Fruit fly (Drosophila melanogaster): ENCODE measurements around the gene Acsf3.

The Acsf3 gene

DNA sequence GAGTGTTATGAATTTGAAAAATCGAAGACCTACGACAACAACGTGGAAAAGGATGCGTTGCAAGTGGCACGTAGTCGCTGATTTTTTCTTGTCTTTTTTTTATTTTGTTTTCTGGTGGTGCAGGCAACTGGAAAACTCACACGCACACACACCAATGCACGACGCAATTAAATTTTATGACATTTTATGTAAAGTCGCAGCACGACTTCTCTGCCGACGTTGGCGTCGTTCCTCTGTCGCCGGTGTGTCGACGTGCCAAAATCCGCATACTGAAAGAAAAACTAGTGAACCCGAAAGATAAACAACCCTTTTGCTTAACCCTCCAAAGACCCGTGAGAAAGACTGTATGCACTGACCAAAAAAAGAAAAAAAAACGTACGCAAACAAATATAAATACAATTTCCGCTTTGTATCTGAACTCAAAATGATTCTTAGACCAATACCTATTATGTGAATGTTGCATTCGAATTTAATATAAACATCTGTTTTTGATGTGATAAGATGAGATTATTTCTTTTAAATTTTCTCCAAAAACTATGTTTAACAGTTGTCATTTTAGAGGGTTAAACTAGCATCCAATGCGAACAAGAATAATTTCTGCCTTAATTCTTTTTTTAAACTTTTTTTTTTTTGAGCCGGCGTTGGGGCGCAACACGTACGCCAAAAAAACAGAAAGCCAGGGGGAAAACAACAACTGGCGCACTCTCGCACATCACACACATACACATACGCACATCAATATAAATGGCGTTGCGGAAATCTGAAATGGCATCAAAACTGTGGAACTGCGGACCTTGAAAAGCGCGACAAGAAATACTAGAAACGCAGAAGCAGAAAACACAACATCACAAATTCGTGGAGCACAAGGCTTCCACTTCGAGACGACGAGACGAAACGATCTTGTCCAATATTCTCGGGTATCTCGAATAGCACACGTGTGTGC is 5.3 kb downstream of the Acsf3 start (continued):
- TF ChIP-seq CG11398 (GFP tag; optimal IDR thresholded peaks at IDR 0.05): peak; percentile 58
- TF ChIP-seq chn (GFP tag; optimal IDR thresholded peaks at IDR 0.05): no peak
- no peak for TF ChIP-seq usp (GFP tag; optimal IDR thresholded peaks at IDR 0.05)
- peak; percentile 30 for TF ChIP-seq scrt (GFP tag; optimal IDR thresholded peaks at IDR 0.05)
- TF ChIP-seq CG12155 (GFP tag; optimal IDR thresholded peaks at IDR 0.05): peak; percentile 50
- TF ChIP-seq pan (optimal IDR thresholded peaks at IDR 0.05): no peak
- TF ChIP-seq pan (GFP tag; optimal IDR thresholded peaks at IDR 0.05 in 1 of 2, IDR thresholded peaks at IDR 0.05 in 1 of 2): peak in 1 of 2 experiments; percentile 30
- no peak for TF ChIP-seq gcm2 (GFP tag; optimal IDR thresholded peaks at IDR 0.05)
- TF ChIP-seq cg (GFP tag; optimal IDR thresholded peaks at IDR 0.05): peak; percentile 18
- TF ChIP-seq CG7839 (tag; optimal IDR thresholded peaks at IDR 0.05): peak; percentile 31
- TF ChIP-seq sqz (GFP tag; optimal IDR thresholded peaks at IDR 0.05): peak; percentile 38
- no peak for TF ChIP-seq Lhr (GFP tag; optimal IDR thresholded peaks at IDR 0.05)
- TF ChIP-seq bab2 (GFP tag; optimal IDR thresholded peaks at IDR 0.05): peak; percentile 64
- TF ChIP-seq CG30020 (tag; optimal IDR thresholded peaks at IDR 0.05): no peak
- no peak for TF ChIP-seq CG8089 (GFP tag; optimal IDR thresholded peaks at IDR 0.05)
- TF ChIP-seq chm (GFP tag; IDR thresholded peaks at IDR 0.05): no peak
- TF ChIP-seq YL-1 (GFP tag; optimal IDR thresholded peaks at IDR 0.05): no peak
- peak; percentile 32; the same call in 1 of the 2 replicates for TF ChIP-seq seq (GFP tag; IDR thresholded peaks at IDR 0.05)
- TF ChIP-seq CG15514 (GFP tag; optimal IDR thresholded peaks at IDR 0.05): peak; percentile 3

DNA sequence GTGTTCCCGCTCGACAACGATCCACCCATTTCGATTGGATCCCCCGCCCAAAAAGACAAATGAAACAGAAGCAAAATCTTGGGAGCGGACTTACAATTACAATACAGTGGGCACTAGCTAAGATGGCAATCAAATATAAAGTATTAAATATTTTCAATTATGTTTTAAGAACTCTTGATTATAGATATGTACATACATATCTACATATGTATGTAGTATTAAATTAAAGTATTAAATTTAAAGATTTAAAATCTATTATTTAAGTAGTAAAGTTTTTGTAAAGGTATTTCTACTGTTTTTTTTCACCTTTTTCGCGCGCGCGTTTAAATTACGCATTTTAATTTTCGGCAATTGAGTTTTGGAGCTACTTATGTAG is 5.9 kb downstream of the Acsf3 start:
- TF ChIP-seq CG17359 (tag; optimal IDR thresholded peaks at IDR 0.05) (peak; percentile 63), CG31388 (GFP tag; optimal IDR thresholded peaks at IDR 0.05) (peak; percentile 27), tap (tag; optimal IDR thresholded peaks at IDR 0.05) (peak; percentile 75), lola (GFP tag; optimal IDR thresholded peaks at IDR 0.05) (peak in 1 of 3 experiments; percentile 88), Atf6 (GFP tag; IDR thresholded peaks at IDR 0.05) (peak; percentile 84), hbn (GFP tag; IDR thresholded peaks at IDR 0.05; ENCODE audit: partially characterized antibody) (no peak), Sry-δ (GFP tag; optimal IDR thresholded peaks at IDR 0.05) (no peak), Max (GFP tag; optimal IDR thresholded peaks at IDR 0.05) (no peak), Gug (GFP tag; IDR thresholded peaks at IDR 0.05) (peak; percentile 48; the same call in 2 of the 4 replicates), CG17385 (GFP tag; optimal IDR thresholded peaks at IDR 0.05) (peak; percentile 77), vfl (GFP tag; optimal IDR thresholded peaks at IDR 0.05) (no peak), jing (GFP tag; optimal IDR thresholded peaks at IDR 0.05) (peak; percentile 14), phol (tag; optimal IDR thresholded peaks at IDR 0.05) (peak; percentile 88), CG8924 (tag; optimal IDR thresholded peaks at IDR 0.05) (peak; percentile 89), Hr78 (GFP tag; optimal IDR thresholded peaks at IDR 0.05) (peak in 1 of 2 experiments; percentile 49), CG7963 (GFP tag; IDR thresholded peaks at IDR 0.05; ENCODE audit: partially characterized antibody) (no peak), Ptx1 (GFP tag; IDR thresholded peaks at IDR 0.05) (peak; percentile 86), CG8359 (GFP tag; optimal IDR thresholded peaks at IDR 0.05; ENCODE audit: borderline replicate concordance) (no peak), abd-A (tag; optimal IDR thresholded peaks at IDR 0.05) (peak; percentile 45), CG32767 (GFP tag; IDR thresholded peaks at IDR 0.05) (peak; percentile 48; the same call in 1 of the 2 replicates), CG11696 (GFP tag; IDR thresholded peaks at IDR 0.05) (peak; percentile 45; the same call in 1 of the 2 replicates), GATAe (GFP tag; conservative IDR thresholded peaks at IDR 0.05) (no peak; the same call in 1 of the 2 replicates), dimm (GFP tag; IDR thresholded peaks at IDR 0.05) (no peak), nom (GFP tag; optimal IDR thresholded peaks at IDR 0.05) (peak; percentile 35), Lpt (GFP tag; optimal IDR thresholded peaks at IDR 0.05) (no peak), CG10565 (GFP tag; optimal IDR thresholded peaks at IDR 0.05) (no peak), exex (tag; optimal IDR thresholded peaks at IDR 0.05) (peak; percentile 18), pfk (GFP tag; optimal IDR thresholded peaks at IDR 0.05) (no peak), CG30020 (tag; optimal IDR thresholded peaks at IDR 0.05) (peak; percentile 41)
